Worm (Caenorhabditis elegans) whole organism, L2 larva: ENCODE results near the gene egl-44.

Experiments used
- alr-1 ChIP-seq: fragments of 150-350 bp; optimal IDR thresholded peaks from 2 replicates; lab custom pipeline; 2014; ENCODE audit warnings: missing biosample characterization, missing genetic modification characterization
- elt-3 ChIP-seq: sonication (generic microtip); optimal IDR thresholded peaks from 2 replicates; lab custom pipeline; 2017; ENCODE audit warnings: missing biosample characterization, missing genetic modification characterization
- lin-39 ChIP-seq: fragments of 150-350 bp; optimal IDR thresholded peaks from 2 replicates; lab custom pipeline; 2014; ENCODE audit warnings: missing biosample characterization, missing genetic modification reagents, missing genetic modification characterization
- mab-5 ChIP-seq: fragments of 150-350 bp; optimal IDR thresholded peaks from 2 replicates; lab custom pipeline; 2014; ENCODE audit warnings: missing biosample characterization, missing genetic modification characterization
- nhr-10 ChIP-seq: sonication (generic microtip); optimal IDR thresholded peaks from 2 replicates; lab custom pipeline; 2017; ENCODE audit warnings: missing biosample characterization, missing genetic modification characterization
- nhr-21 ChIP-seq: fragments of 150-350 bp; optimal IDR thresholded peaks from 2 replicates; lab custom pipeline; 2014; ENCODE audit warnings: missing biosample characterization, missing genetic modification characterization
- nhr-77 ChIP-seq: fragments of 150-350 bp; optimal IDR thresholded peaks from 2 replicates; lab custom pipeline; 2014; ENCODE audit warnings: missing biosample characterization, missing genetic modification characterization
- ztf-11 ChIP-seq: sonication (generic microtip); optimal IDR thresholded peaks from 2 replicates; lab custom pipeline; 2017; ENCODE audit warnings: missing biosample characterization, missing genetic modification characterization

DNA sequence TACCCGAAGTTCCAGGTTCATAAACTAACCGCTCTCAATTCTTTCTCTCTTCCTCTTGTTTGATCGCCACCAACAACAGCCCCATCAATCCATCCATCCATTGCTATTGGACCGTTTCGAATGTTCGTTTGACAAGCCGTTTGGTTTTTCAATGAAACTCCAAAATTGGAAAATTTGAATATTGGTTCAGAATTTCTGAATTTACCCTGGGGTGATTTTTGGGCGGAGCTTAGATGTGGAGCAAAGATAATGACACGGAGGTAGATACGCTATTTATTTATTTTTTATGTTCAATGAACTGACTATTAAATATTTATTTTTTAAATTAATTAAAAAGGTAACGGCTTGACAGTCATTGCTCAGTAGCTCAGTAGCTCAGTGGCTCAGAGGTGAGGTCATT, 15.7 kb downstream of the egl-44 start, which contains the start of gene B0034.2:
- TF ChIP-seq nhr-21 (tag; lab: Kevin White, UChicago), result no peak
- no peak for TF ChIP-seq alr-1 (tag; lab: Kevin White, UChicago)
- no peak for TF ChIP-seq elt-3 (tag; lab: Kevin White, UChicago)
- TF ChIP-seq lin-39 (tag; lab: Kevin White, UChicago), result no peak
- TF ChIP-seq nhr-77 (tag; lab: Kevin White, UChicago), result no peak
- no peak for TF ChIP-seq ztf-11 (tag; lab: Kevin White, UChicago)
- no peak for TF ChIP-seq nhr-10 (tag; lab: Kevin White, UChicago)
- TF ChIP-seq mab-5 (tag; lab: Kevin White, UChicago), result no peak
